Fruit fly (Drosophila melanogaster) whole organism, prepupa: Measurements from ENCODE around the gene CG32299.

Experiments used
- CG10631 ChIP-seq: fragments of 200-800 bp; sonication (Bioruptor generic); optimal IDR thresholded peaks from 2 replicates; lab custom pipeline; 2016; ENCODE audit warnings: missing biosample characterization, missing genetic modification characterization
- CG11294 ChIP-seq: fragments of 200-800 bp; sonication (Bioruptor generic); IDR thresholded peaks from 2 replicates; pipeline ENCODE4 v1.3.6; 2022; ENCODE audit warnings: missing biosample characterization, missing genetic modification characterization
- CG11762 ChIP-seq: fragments of 200-800 bp; sonication (Bioruptor generic); optimal IDR thresholded peaks from 3 replicates; lab custom pipeline; 2016; ENCODE audit warnings: missing biosample characterization, missing genetic modification characterization; ENCODE audit not compliant: insufficient read depth
- CG15336 ChIP-seq: fragments of 200-800 bp; sonication (Bioruptor generic); IDR thresholded peaks from 2 replicates; pipeline ENCODE4 v1.3.6; 2022; ENCODE audit warnings: missing biosample characterization, missing genetic modification characterization
- CG1621 ChIP-seq: fragments of 200-800 bp; sonication (Bioruptor generic); optimal IDR thresholded peaks from 3 replicates; lab custom pipeline; 2018; ENCODE audit warnings: missing biosample characterization, mild to moderate bottlenecking, missing genetic modification characterization
- CG16779 ChIP-seq: fragments of 200-800 bp; sonication (Bioruptor generic); optimal IDR thresholded peaks from 3 replicates; lab custom pipeline; 2017; ENCODE audit warnings: missing biosample characterization, mild to moderate bottlenecking, missing genetic modification characterization
- CG3032 ChIP-seq: fragments of 200-800 bp; optimal IDR thresholded peaks from 2 replicates; lab custom pipeline; 2019; ENCODE audit warnings: missing biosample characterization, mild to moderate bottlenecking, missing genetic modification characterization, moderate library complexity
- CG34406 ChIP-seq: fragments of 200-800 bp; sonication (Bioruptor generic); optimal IDR thresholded peaks from 3 replicates; lab custom pipeline; 2016; ENCODE audit warnings: missing biosample characterization, missing genetic modification characterization
- CG4318 ChIP-seq: fragments of 200-800 bp; sonication (Bioruptor generic); optimal IDR thresholded peaks from 3 replicates; lab custom pipeline; 2017; ENCODE audit warnings: missing biosample characterization, mild to moderate bottlenecking, missing genetic modification characterization
- CG6163 ChIP-seq: fragments of 200-800 bp; sonication (Bioruptor generic); IDR thresholded peaks from 3 replicates; pipeline ENCODE4 v1.3.6; 2022; ENCODE audit warnings: missing biosample characterization, missing genetic modification characterization
- CG6276 ChIP-seq: fragments of 200-800 bp; sonication (Bioruptor generic); optimal IDR thresholded peaks from 2 replicates; lab custom pipeline; 2017; ENCODE audit warnings: missing biosample characterization, mild to moderate bottlenecking, missing genetic modification characterization
- CG6792 ChIP-seq: fragments of 200-800 bp; sonication (Bioruptor generic); optimal IDR thresholded peaks from 3 replicates; lab custom pipeline; 2016; ENCODE audit warnings: missing biosample characterization, missing genetic modification characterization
- CG6808 ChIP-seq: fragments of 200-800 bp; sonication (Bioruptor generic); optimal IDR thresholded peaks from 3 replicates; lab custom pipeline; 2017; ENCODE audit warnings: missing biosample characterization, missing genetic modification characterization, mild to moderate bottlenecking, moderate library complexity, missing genetic modification reagents
- CG6854 ChIP-seq: fragments of 200-800 bp; sonication (Bioruptor generic); optimal IDR thresholded peaks from 2 replicates; lab custom pipeline; 2017; ENCODE audit warnings: missing biosample characterization, mild to moderate bottlenecking, missing genetic modification characterization
- CG7368 ChIP-seq: fragments of 200-800 bp; sonication (Bioruptor generic); optimal IDR thresholded peaks from 3 replicates; lab custom pipeline; 2016; ENCODE audit warnings: missing biosample characterization, missing genetic modification characterization
- CG8119 ChIP-seq: fragments of 200-800 bp; sonication (Bioruptor generic); IDR thresholded peaks from 3 replicates; pipeline ENCODE4 v1.3.6; 2022; ENCODE audit warnings: missing biosample characterization, missing genetic modification characterization
- CG8319 ChIP-seq: fragments of 200-800 bp; sonication (Bioruptor generic); optimal IDR thresholded peaks from 3 replicates; lab custom pipeline; 2016; ENCODE audit warnings: missing biosample characterization, missing genetic modification characterization
- CG9139 ChIP-seq: fragments of 200-800 bp; sonication (Bioruptor generic); optimal IDR thresholded peaks from 3 replicates; lab custom pipeline; 2017; ENCODE audit warnings: missing biosample characterization, mild to moderate bottlenecking, missing genetic modification characterization
- Eip78C ChIP-seq: fragments of 200-800 bp; sonication (Bioruptor generic); peaks from one replicate; lab custom pipeline; 2016; ENCODE audit warnings: missing biosample characterization, missing genetic modification characterization
- Eip93F ChIP-seq: fragments of 200-800 bp; sonication (Bioruptor generic); optimal IDR thresholded peaks from 2 replicates; lab custom pipeline; 2016; ENCODE audit warnings: missing biosample characterization, mild to moderate bottlenecking, missing genetic modification characterization
- Ets21C ChIP-seq: fragments of 200-800 bp; sonication (Bioruptor generic); optimal IDR thresholded peaks from 3 replicates; lab custom pipeline; 2016; ENCODE audit warnings: missing biosample characterization, missing genetic modification characterization
- Ets96B ChIP-seq: fragments of 200-800 bp; optimal IDR thresholded peaks from 2 replicates; lab custom pipeline; 2019; ENCODE audit warnings: missing biosample characterization, mild to moderate bottlenecking, missing genetic modification characterization, moderate library complexity
- Gug ChIP-seq: fragments of 200-800 bp; sonication (Bioruptor generic); IDR thresholded peaks from 2 replicates; pipeline ENCODE4 v1.3.6; 2022; ENCODE audit warnings: missing biosample characterization, missing genetic modification characterization
- Hr38 ChIP-seq: sonication (Bioruptor generic); optimal IDR thresholded peaks from 2 replicates; lab custom pipeline; 2016; ENCODE audit warnings: missing biosample characterization, missing genetic modification characterization
- Hr4 ChIP-seq: fragments of 200-800 bp; sonication (Bioruptor generic); optimal IDR thresholded peaks from 3 replicates; lab custom pipeline; 2016; ENCODE audit warnings: missing biosample characterization, missing genetic modification characterization
- Lpt ChIP-seq: fragments of 200-800 bp; sonication (Bioruptor generic); optimal IDR thresholded peaks from 3 replicates; lab custom pipeline; 2016; ENCODE audit warnings: missing biosample characterization, missing genetic modification characterization
- Met ChIP-seq: fragments of 200-800 bp; sonication (Bioruptor generic); optimal IDR thresholded peaks from 3 replicates; lab custom pipeline; 2016; ENCODE audit warnings: missing biosample characterization, missing genetic modification characterization
- OdsH ChIP-seq: fragments of 200-800 bp; sonication (Bioruptor generic); optimal IDR thresholded peaks from 3 replicates; lab custom pipeline; 2016; ENCODE audit warnings: missing biosample characterization, missing genetic modification characterization
- Sox102F ChIP-seq: fragments of 200-800 bp; sonication (Bioruptor generic); optimal IDR thresholded peaks from 2 replicates; lab custom pipeline; 2016; ENCODE audit warnings: missing biosample characterization, mild to moderate bottlenecking, missing genetic modification characterization
- Sox14 ChIP-seq: fragments of 200-800 bp; sonication (Bioruptor generic); optimal IDR thresholded peaks from 3 replicates; lab custom pipeline; 2016; ENCODE audit warnings: missing biosample characterization, missing genetic modification characterization
- Sox15 ChIP-seq: fragments of 200-800 bp; sonication (Bioruptor generic); optimal IDR thresholded peaks from 3 replicates; lab custom pipeline; 2016; ENCODE audit warnings: missing biosample characterization, missing genetic modification characterization
- achi ChIP-seq: fragments of 200-800 bp; sonication (Bioruptor generic); optimal IDR thresholded peaks from 3 replicates; lab custom pipeline; 2016; ENCODE audit warnings: missing biosample characterization, missing genetic modification characterization
- dac ChIP-seq: fragments of 200-800 bp; sonication (Bioruptor generic); optimal IDR thresholded peaks from 2 replicates; lab custom pipeline; 2017; ENCODE audit warnings: missing biosample characterization, mild to moderate bottlenecking, missing genetic modification characterization
- dsx ChIP-seq: fragments of 200-800 bp; optimal IDR thresholded peaks from 3 replicates; lab custom pipeline; 2019; ENCODE audit warnings: missing biosample characterization, mild to moderate bottlenecking, missing genetic modification characterization, moderate library complexity; ENCODE audit not compliant: poor library complexity, severe bottlenecking
- eg ChIP-seq: fragments of 200-800 bp; sonication (Bioruptor generic); IDR thresholded peaks from 3 replicates; pipeline ENCODE4 v1.3.6; 2022; ENCODE audit warnings: missing biosample characterization, missing genetic modification characterization
- esn ChIP-seq: fragments of 200-800 bp; sonication (Bioruptor generic); optimal IDR thresholded peaks from 2 replicates; lab custom pipeline; 2016; ENCODE audit warnings: missing biosample characterization, mild to moderate bottlenecking, missing genetic modification characterization, moderate library complexity
- fd59A ChIP-seq: fragments of 200-800 bp; sonication (Bioruptor generic); optimal IDR thresholded peaks from 2 replicates; lab custom pipeline; 2017; ENCODE audit warnings: missing biosample characterization, mild to moderate bottlenecking, missing genetic modification characterization, missing genetic modification reagents
- fd85E ChIP-seq: fragments of 200-800 bp; sonication (Bioruptor generic); optimal IDR thresholded peaks from 3 replicates; lab custom pipeline; 2016; ENCODE audit warnings: missing biosample characterization, missing genetic modification characterization
- fkh ChIP-seq: fragments of 200-800 bp; sonication (Bioruptor generic); optimal IDR thresholded peaks from 3 replicates; lab custom pipeline; 2017; ENCODE audit warnings: missing biosample characterization, mild to moderate bottlenecking, missing genetic modification characterization, moderate library complexity
- lz ChIP-seq: fragments of 200-800 bp; sonication (Bioruptor generic); optimal IDR thresholded peaks from 3 replicates; lab custom pipeline; 2016; ENCODE audit warnings: missing biosample characterization, missing genetic modification characterization
- net ChIP-seq: fragments of 200-800 bp; sonication (Bioruptor generic); optimal IDR thresholded peaks from 3 replicates; lab custom pipeline; 2016; ENCODE audit warnings: missing biosample characterization, missing genetic modification characterization
- salr ChIP-seq, 2 experiments: fragments of 200-800 bp; sonication (Bioruptor generic); optimal IDR thresholded peaks; 3 replicates each; lab custom pipeline; 2016 to 2018; ENCODE audit warnings: missing biosample characterization in 2 of 2, missing genetic modification characterization in 2 of 2, mild to moderate bottlenecking in 1 of 2
- ss ChIP-seq, 2 experiments: fragments of 200-800 bp; sonication (Bioruptor generic); optimal IDR thresholded peaks; 2 replicates in 1 of 2; 3 replicates in 1 of 2; lab custom pipeline; 2017 to 2018; ENCODE audit warnings: mild to moderate bottlenecking in 2 of 2, missing biosample characterization in 2 of 2, missing genetic modification characterization in 2 of 2, moderate library complexity in 1 of 2
- svp ChIP-seq: fragments of 200-800 bp; sonication (Bioruptor generic); peaks from one replicate; lab custom pipeline; 2016; ENCODE audit warnings: missing biosample characterization, missing genetic modification characterization
- topi ChIP-seq: fragments of 200-800 bp; sonication (Bioruptor generic); optimal IDR thresholded peaks from 3 replicates; lab custom pipeline; 2016; ENCODE audit warnings: missing biosample characterization, missing genetic modification characterization
- vri ChIP-seq: fragments of 200-800 bp; sonication (Bioruptor generic); optimal IDR thresholded peaks from 3 replicates; lab custom pipeline; 2016; ENCODE audit warnings: missing biosample characterization, mild to moderate bottlenecking, missing genetic modification characterization

Gene CG32299

DNA sequence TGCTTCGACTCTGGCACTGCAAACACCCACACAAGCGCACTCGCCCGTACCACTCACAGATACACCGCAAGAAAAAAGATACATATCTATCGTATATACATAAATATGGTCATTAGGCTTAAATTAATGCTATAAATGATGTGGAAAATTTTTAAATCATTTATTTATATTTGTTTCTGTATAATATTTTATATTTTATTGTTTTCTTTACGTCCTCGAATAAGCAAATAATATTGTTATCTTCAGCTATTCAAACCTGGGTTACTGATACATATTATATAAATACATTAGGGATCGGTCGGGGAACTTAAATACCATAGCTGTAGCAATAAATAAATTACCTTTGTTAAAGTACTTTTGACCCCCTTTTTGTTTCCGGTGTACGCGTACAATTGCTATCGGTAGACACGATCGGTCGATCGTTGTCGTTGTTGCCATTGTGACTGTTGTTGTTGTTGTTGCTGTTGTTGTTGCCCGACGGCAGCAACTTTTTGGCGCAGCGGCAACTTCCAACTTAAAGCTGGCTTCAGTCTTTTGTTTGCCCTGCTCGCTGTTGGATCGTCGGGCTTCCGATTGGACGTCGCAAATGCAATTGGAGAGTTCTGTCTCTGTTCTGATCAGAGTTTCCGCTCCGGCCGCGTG, 26.7 kb upstream of the CG32299 start (continued):
- TF ChIP-seq esn (peak; percentile 95), OdsH (GFP tag; lab: Kevin White, UChicago) (peak; percentile 95), vri (GFP tag; lab: Kevin White, UChicago) (peak; percentile 66), topi (GFP tag; lab: Kevin White, UChicago) (peak; percentile 90), CG6163 (peak; percentile 77), CG6808 (GFP tag; lab: Kevin White, UChicago) (peak; percentile 97), CG6854 (GFP tag; lab: Kevin White, UChicago) (peak; percentile 92), Eip93F (GFP tag; lab: Kevin White, UChicago) (peak; percentile 73), dsx (GFP tag; lab: Kevin White, UChicago) (peak; percentile 92), CG6792 (GFP tag; lab: Kevin White, UChicago) (peak; percentile 95), dac (GFP tag; lab: Kevin White, UChicago) (peak; percentile 82), CG9139 (GFP tag; lab: Kevin White, UChicago) (peak; percentile 95), salr (GFP tag; optimal IDR thresholded peaks at IDR 0.05; lab: Kevin White, UChicago) (peak; percentile 75 to 95), Eip78C (GFP tag; lab: Kevin White, UChicago) (peak; percentile 98), Lpt (GFP tag; lab: Kevin White, UChicago) (peak; percentile 84), ss (GFP tag; optimal IDR thresholded peaks at IDR 0.05; lab: Kevin White, UChicago) (peak; percentile 95 to 98), CG8119 (peak; percentile 94), lz (GFP tag; lab: Kevin White, UChicago) (peak; percentile 92), CG8319 (GFP tag; lab: Kevin White, UChicago) (peak; percentile 91), fd59A (peak; percentile 94), CG3032 (tag; lab: Kevin White, UChicago) (peak; percentile 94), Hr38 (no peak), Sox14 (peak; percentile 87), achi (GFP tag; lab: Kevin White, UChicago) (peak; percentile 94), Ets21C (GFP tag; lab: Kevin White, UChicago) (peak; percentile 77), CG1621 (peak; percentile 80), CG11762 (GFP tag; lab: Kevin White, UChicago) (peak; percentile 93), CG15336 (GFP tag; lab: Robert Waterston, UW) (peak; percentile 90), eg (GFP tag; lab: Robert Waterston, UW) (peak; percentile 73), CG34406 (GFP tag; lab: Kevin White, UChicago) (peak; percentile 97), Sox15 (GFP tag; lab: Kevin White, UChicago) (peak; percentile 94), Ets96B (tag; lab: Kevin White, UChicago) (peak; percentile 96), CG4318 (GFP tag; lab: Kevin White, UChicago) (peak; percentile 94), Hr4 (GFP tag; lab: Kevin White, UChicago) (peak; percentile 84), svp (GFP tag; lab: Kevin White, UChicago) (peak; percentile 95), CG16779 (tag; lab: Kevin White, UChicago) (peak; percentile 95)

- TF ChIP-seq CG6276 (GFP tag; lab: Kevin White, UChicago) (no peak), CG8119 (peak; percentile 46; the same call in 2 of the 3 replicates)
These were observed 24.1 kb upstream of the CG32299 start for dm6 chr3L:2414876-2415275.

DNA sequence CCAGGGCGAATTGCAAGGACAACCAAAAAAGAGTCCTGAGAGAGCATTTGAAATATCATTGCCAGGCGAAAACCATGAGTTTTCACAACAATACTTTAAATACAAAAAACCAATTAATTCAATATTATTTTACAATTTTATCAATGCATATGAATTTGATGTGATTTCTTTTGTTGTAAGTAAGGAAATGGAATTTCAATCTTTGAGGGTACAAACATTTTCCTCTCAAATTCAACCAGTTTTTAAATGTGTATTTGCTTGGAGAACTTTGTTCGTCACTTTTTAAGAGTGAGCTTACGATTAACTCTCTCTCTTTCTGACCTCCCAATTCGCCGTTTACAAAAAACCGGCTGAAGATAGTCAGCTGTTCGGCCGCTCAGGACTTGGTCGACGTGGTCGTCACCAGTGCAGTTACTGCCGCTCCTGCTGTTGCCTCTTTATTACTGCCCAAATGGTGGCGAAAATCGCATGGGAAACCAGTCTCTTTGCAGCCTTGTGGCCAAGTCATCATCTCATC, 20.8 kb upstream of the CG32299 start:
- TF ChIP-seq CG34406 (GFP tag; lab: Kevin White, UChicago) (peak; percentile 58), fd85E (GFP tag; lab: Kevin White, UChicago) (no peak), fkh (GFP tag; lab: Kevin White, UChicago) (no peak), CG6808 (GFP tag; lab: Kevin White, UChicago) (peak; percentile 25), Sox14 (peak; percentile 55), CG11762 (GFP tag; lab: Kevin White, UChicago) (peak; percentile 55), CG3032 (tag; lab: Kevin White, UChicago) (peak; percentile 42), CG11294 (GFP tag; lab: Robert Waterston, UW) (0 out of 2 replicates have a peak, but pooled peaks have one; percentile 10), svp (GFP tag; lab: Kevin White, UChicago) (peak; percentile 85), net (GFP tag; lab: Kevin White, UChicago) (peak; percentile 69), CG8319 (GFP tag; lab: Kevin White, UChicago) (no peak), CG10631 (GFP tag; lab: Kevin White, UChicago) (peak; percentile 56), Gug (GFP tag; lab: Robert Waterston, UW) (peak; percentile 22; the same call in 1 of the 2 replicates), Sox102F (GFP tag; lab: Kevin White, UChicago) (peak; percentile 55), CG1621 (peak; percentile 9), CG7368 (GFP tag; lab: Kevin White, UChicago) (peak; percentile 6), OdsH (GFP tag; lab: Kevin White, UChicago) (peak; percentile 58), esn (peak; percentile 70), Ets21C (GFP tag; lab: Kevin White, UChicago) (no peak), Met (GFP tag; lab: Kevin White, UChicago) (peak; percentile 76)
